Worm (Caenorhabditis elegans): Measurements from ENCODE around the gene F17C8.7.

DNA sequence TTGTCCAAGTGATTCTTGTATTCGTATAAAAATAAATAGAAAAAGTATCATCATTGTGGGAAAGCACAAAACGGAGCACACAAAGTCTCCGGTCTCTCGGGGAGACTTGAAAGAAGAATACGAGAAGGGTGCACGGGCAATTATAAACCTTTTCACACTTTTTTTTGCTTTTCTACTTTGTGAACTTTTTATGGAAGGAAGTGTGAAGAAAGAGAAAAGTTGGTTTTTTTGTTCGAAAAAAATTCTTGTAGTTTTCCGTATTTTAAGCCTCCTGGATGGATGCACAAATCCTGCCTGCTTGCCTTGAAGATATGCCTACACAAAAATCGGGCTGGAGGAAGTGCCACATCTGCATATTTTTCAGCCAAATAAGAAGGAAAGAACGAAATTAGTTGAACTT, 42.5 kb downstream of the F17C8.7 start, which contains the start of gene B0393.7:
- TF ChIP-seq zfh-2 (GFP tag; conservative IDR thresholded peaks at IDR 0.05) (no peak), let-607 (tag; optimal IDR thresholded peaks at IDR 0.05) (no peak), egl-18 (GFP tag; IDR thresholded peaks at IDR 0.05) (no peak)
